Worm (Caenorhabditis elegans): ENCODE results near the gene srsx-14.

srsx-14 gene

ce11 chrIV:5584384-5584783, 42.6 kb downstream of the srsx-14 start, which contains the start of gene fkh-7:
Gene fkh-7, plus strand, starts transcription at chrIV:5584684.
- TF ChIP-seq rpc-1 (optimal IDR thresholded peaks at IDR 0.05) (no peak), rpc-1 (tag; optimal IDR thresholded peaks at IDR 0.05) (no peak), nfya-1 (tag; optimal IDR thresholded peaks at IDR 0.05; ENCODE audit: borderline replicate concordance, insufficient read depth) (no peak), zim-3 (tag; optimal IDR thresholded peaks at IDR 0.05) (no peak), sptf-2 (GFP tag; optimal IDR thresholded peaks at IDR 0.05) (no peak), die-1 (tag; optimal IDR thresholded peaks at IDR 0.05) (no peak), unc-62 (GFP tag; optimal IDR thresholded peaks at IDR 0.05) (no peak), hsf-1 (GFP tag; IDR thresholded peaks at IDR 0.05) (no peak), lag-1 (GFP tag; IDR thresholded peaks at IDR 0.05) (no peak), nfya-2 (GFP tag; IDR thresholded peaks at IDR 0.05) (no peak), attf-5 (GFP tag; optimal IDR thresholded peaks at IDR 0.05) (no peak), dpl-1 (GFP tag; optimal IDR thresholded peaks at IDR 0.05) (no peak), F55B11.4 (tag; optimal IDR thresholded peaks at IDR 0.05; ENCODE audit: borderline replicate concordance, insufficient read depth) (no peak), bed-1 (GFP tag; IDR thresholded peaks at IDR 0.05) (no peak), pbrm-1 (GFP tag; IDR thresholded peaks at IDR 0.05) (no peak), gei-17 (GFP tag; optimal IDR thresholded peaks at IDR 0.05) (no peak), akir-1 (GFP tag; optimal IDR thresholded peaks at IDR 0.05) (no peak), F52B5.7 (tag; optimal IDR thresholded peaks at IDR 0.05) (no peak), F49E8.2 (tag; optimal IDR thresholded peaks at IDR 0.05; ENCODE audit: insufficient read depth) (no peak), athp-1 (tag; optimal IDR thresholded peaks at IDR 0.05) (no peak), ama-1 (optimal IDR thresholded peaks at IDR 0.05) (no peak), ama-1 (GFP tag; optimal IDR thresholded peaks at IDR 0.05) (no peak)

- TF ChIP-seq C06A6.2 (GFP tag; conservative IDR thresholded peaks at IDR 0.05): no peak
- TF ChIP-seq lsl-1 (GFP tag; optimal IDR thresholded peaks at IDR 0.05): no peak
- no peak for TF ChIP-seq cebp-2 (GFP tag; IDR thresholded peaks at IDR 0.05)
- no peak for TF ChIP-seq ceh-27 (GFP tag; optimal IDR thresholded peaks at IDR 0.05)
- TF ChIP-seq ZK185.1 (tag; optimal IDR thresholded peaks at IDR 0.05; ENCODE audit: poor library complexity, severe bottlenecking): no peak
- no peak for TF ChIP-seq nfya-2 (GFP tag; IDR thresholded peaks at IDR 0.05)
- no peak for TF ChIP-seq tbx-9 (tag; optimal IDR thresholded peaks at IDR 0.05; ENCODE audit: borderline replicate concordance)
- TF ChIP-seq xnd-1 (tag; optimal IDR thresholded peaks at IDR 0.05): no peak
- no peak for TF ChIP-seq ceh-100 (GFP tag; IDR thresholded peaks at IDR 0.05)
- TF ChIP-seq zim-3 (tag; optimal IDR thresholded peaks at IDR 0.05): no peak
- TF ChIP-seq die-1 (tag; optimal IDR thresholded peaks at IDR 0.05): no peak
- no peak for TF ChIP-seq Y53F4B.3 (GFP tag; IDR thresholded peaks at IDR 0.05)
- TF ChIP-seq lag-1 (GFP tag; IDR thresholded peaks at IDR 0.05): no peak
- no peak for TF ChIP-seq B0035.1 (tag; optimal IDR thresholded peaks at IDR 0.05)
- TF ChIP-seq madf-3 (GFP tag; IDR thresholded peaks at IDR 0.05): no peak
- TF ChIP-seq snpc-3.4 (tag; optimal IDR thresholded peaks at IDR 0.05): no peak
- TF ChIP-seq sea-2 (GFP tag; IDR thresholded peaks at IDR 0.05): no peak
- TF ChIP-seq F37B4.10 (GFP tag; IDR thresholded peaks at IDR 0.05): no peak
- TF ChIP-seq mcd-1 (GFP tag; IDR thresholded peaks at IDR 0.05): no peak
- TF ChIP-seq sptf-2 (GFP tag; optimal IDR thresholded peaks at IDR 0.05): no peak
Observed at ce11 chrIV:5583184-5583583, 43.8 kb downstream of the srsx-14 start.

ce11 chrIV:5582760-5583159, 44.2 kb downstream of the srsx-14 start:
- TF ChIP-seq nfyb-1 (GFP tag; IDR thresholded peaks at IDR 0.05) (peak; percentile 25; the same call in 1 of the 2 replicates), F33H1.4 (GFP tag; IDR thresholded peaks at IDR 0.05) (no peak), madf-3 (GFP tag; IDR thresholded peaks at IDR 0.05) (no peak)
